Worm (Caenorhabditis elegans): ENCODE data around the gene fbxb-107.

fbxb-107 gene

DNA sequence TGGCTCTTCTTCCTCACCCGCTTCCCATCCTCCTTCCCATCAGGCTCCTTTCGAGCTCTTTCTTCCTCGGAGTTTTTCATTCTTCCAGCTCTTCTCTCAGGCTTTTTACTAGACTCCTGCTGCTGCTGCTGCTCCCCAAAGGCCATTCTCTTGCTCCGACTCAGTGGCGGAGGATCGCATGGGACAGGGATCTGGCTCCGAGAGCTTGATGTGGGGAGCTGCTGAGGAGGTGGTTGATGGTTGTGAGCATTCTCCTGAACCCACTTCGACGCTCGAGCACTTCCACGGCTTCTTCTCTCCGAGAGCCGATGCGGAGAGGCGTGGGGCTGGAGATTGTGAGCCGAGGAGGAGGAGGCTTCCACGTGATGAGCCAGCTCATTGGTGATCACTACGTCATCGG is 27.2 kb downstream of the fbxb-107 start:
- TF ChIP-seq tbx-37 (GFP tag; conservative IDR thresholded peaks at IDR 0.05) (no peak), hnd-1 (tag; optimal IDR thresholded peaks at IDR 0.05) (no peak), hmg-4 (GFP tag; optimal IDR thresholded peaks at IDR 0.05) (no peak), F13C5.2 (tag; optimal IDR thresholded peaks at IDR 0.05) (no peak), tbx-11 (GFP tag; IDR thresholded peaks at IDR 0.05) (no peak), tra-4 (tag; optimal IDR thresholded peaks at IDR 0.05) (no peak), ceh-13 (GFP tag; optimal IDR thresholded peaks at IDR 0.05) (no peak), sea-1 (GFP tag; conservative IDR thresholded peaks at IDR 0.05) (no peak), hmbx-1 (tag; optimal IDR thresholded peaks at IDR 0.05) (no peak), aly-1 (tag; optimal IDR thresholded peaks at IDR 0.05) (no peak), scrt-1 (GFP tag; IDR thresholded peaks at IDR 0.05) (no peak), ceh-36 (tag; optimal IDR thresholded peaks at IDR 0.05) (no peak), flt-1 (GFP tag; IDR thresholded peaks at IDR 0.05) (no peak)

DNA sequence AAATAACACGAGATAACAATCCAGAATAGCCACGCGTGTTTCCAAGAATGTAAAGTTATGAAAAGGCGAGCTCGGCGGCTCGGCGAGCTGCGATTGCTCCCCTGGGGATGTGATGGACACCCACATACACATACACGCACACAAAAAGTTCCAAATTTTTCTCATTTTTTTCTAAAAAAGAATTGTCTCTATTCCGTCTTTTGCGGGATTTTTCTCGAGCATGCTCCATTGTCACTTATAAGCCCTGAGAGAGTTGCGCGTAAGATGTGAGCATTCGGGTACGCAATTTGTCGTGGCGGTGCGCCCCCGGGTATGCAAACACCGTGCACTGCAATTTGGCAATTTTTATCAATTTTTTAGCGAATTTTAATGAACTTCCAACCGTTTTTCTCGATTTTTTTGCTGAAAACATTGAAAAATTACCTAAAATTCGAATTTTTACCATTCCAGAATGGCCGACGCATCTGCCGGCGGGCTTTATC is 28.5 kb downstream of the fbxb-107 start, which contains the start of the genes F08D12.12 and srpa-72:
F08D12.12 (minus strand) TSS at position 51 of the 482 bp plus-strand sequence.
srpa-72 (plus strand) TSS at position 451 of the 482 bp plus-strand sequence.
- TF ChIP-seq sea-1 (GFP tag; conservative IDR thresholded peaks at IDR 0.05) (no peak), F13C5.2 (tag; optimal IDR thresholded peaks at IDR 0.05) (peak; percentile 46)

DNA sequence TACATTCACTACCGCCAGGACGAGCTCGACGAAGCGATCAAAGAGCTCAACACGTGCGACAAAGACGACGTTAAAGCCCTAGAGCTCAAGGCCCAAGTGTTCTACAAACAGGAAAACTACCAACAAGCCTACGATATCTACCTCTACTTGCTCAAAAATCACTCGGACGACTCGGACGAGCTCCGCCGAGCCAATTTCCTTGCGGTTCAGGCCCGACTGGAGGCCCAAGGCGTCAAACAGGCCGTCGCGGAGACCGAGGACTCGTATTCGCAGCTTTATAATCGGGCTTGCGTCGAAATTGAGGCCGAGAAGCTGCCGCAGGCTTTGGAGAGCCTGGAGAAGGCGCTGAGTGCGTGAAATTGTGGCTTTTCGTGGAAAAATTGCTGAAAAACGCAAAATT is 29.3 kb downstream of the fbxb-107 start:
- TF ChIP-seq aly-1 (tag; optimal IDR thresholded peaks at IDR 0.05) (no peak), ama-1 (optimal IDR thresholded peaks at IDR 0.05) (no peak), sea-1 (GFP tag; conservative IDR thresholded peaks at IDR 0.05) (no peak), scrt-1 (GFP tag; IDR thresholded peaks at IDR 0.05) (no peak), flt-1 (GFP tag; IDR thresholded peaks at IDR 0.05) (no peak), ceh-13 (GFP tag; optimal IDR thresholded peaks at IDR 0.05) (no peak), ets-7 (tag; optimal IDR thresholded peaks at IDR 0.05) (no peak), pes-1 (GFP tag; IDR thresholded peaks at IDR 0.05) (no peak), B0310.2 (tag; optimal IDR thresholded peaks at IDR 0.05) (no peak), hmbx-1 (tag; optimal IDR thresholded peaks at IDR 0.05) (no peak), tra-4 (tag; optimal IDR thresholded peaks at IDR 0.05) (no peak), hmg-4 (GFP tag; optimal IDR thresholded peaks at IDR 0.05) (no peak), tbx-37 (GFP tag; conservative IDR thresholded peaks at IDR 0.05) (no peak), tbx-11 (GFP tag; IDR thresholded peaks at IDR 0.05) (no peak), ceh-36 (tag; optimal IDR thresholded peaks at IDR 0.05) (no peak), hnd-1 (tag; optimal IDR thresholded peaks at IDR 0.05) (no peak), F13C5.2 (tag; optimal IDR thresholded peaks at IDR 0.05) (no peak)

DNA sequence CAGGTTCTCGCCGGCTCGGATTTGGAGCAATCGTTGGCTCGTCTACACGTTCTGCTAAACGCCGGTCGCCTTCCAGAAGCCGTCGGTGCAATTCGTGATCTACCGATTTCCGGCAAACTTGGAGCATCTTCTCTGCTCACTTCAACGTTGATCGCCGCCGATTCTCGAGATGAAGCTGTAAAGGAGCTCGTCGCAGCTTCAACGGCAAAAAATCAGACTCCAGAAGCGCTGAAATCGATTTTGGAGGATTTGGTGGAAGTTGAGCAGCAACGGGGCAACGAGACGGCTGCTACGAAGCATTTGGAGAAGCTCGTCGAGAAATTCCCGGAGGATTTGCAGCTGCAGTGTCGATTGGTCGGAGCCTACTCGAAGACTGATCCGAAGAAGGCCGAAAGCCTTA is 33.1 kb downstream of the fbxb-107 start:
- TF ChIP-seq ceh-36 (tag; optimal IDR thresholded peaks at IDR 0.05) (no peak), aly-1 (tag; optimal IDR thresholded peaks at IDR 0.05) (no peak), ceh-13 (GFP tag; optimal IDR thresholded peaks at IDR 0.05) (no peak), scrt-1 (GFP tag; IDR thresholded peaks at IDR 0.05) (no peak), hnd-1 (tag; optimal IDR thresholded peaks at IDR 0.05) (no peak), hmbx-1 (tag; optimal IDR thresholded peaks at IDR 0.05) (no peak), tbx-37 (GFP tag; conservative IDR thresholded peaks at IDR 0.05) (no peak), pes-1 (GFP tag; IDR thresholded peaks at IDR 0.05) (no peak), ama-1 (optimal IDR thresholded peaks at IDR 0.05) (no peak), B0310.2 (tag; optimal IDR thresholded peaks at IDR 0.05) (no peak), F13C5.2 (tag; optimal IDR thresholded peaks at IDR 0.05) (no peak), tra-4 (tag; optimal IDR thresholded peaks at IDR 0.05) (no peak), tbx-11 (GFP tag; IDR thresholded peaks at IDR 0.05) (no peak), hmg-4 (GFP tag; optimal IDR thresholded peaks at IDR 0.05) (no peak)

DNA sequence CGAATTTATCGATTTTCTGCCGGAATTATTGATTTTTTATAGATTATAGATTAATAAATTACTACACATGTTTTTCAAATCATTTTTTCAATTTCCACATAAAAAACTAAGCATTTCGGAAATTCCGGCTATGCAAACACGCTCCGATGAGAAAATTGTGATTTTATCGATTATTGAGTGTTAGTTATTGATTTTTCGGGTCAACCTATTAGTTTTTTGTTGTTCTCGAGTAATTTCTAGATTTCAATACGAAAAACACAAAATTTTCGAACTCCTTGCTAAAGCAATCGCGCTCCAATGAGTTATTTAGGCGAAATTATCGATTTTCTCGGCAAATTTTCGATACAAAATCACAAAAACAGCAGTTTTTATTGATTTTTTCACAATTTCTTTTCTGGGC is 36.8 kb downstream of the fbxb-107 start:
- no peak for TF ChIP-seq pes-1 (GFP tag; IDR thresholded peaks at IDR 0.05)
- TF ChIP-seq ceh-36 (tag; optimal IDR thresholded peaks at IDR 0.05) = no peak
- TF ChIP-seq scrt-1 (GFP tag; IDR thresholded peaks at IDR 0.05) = no peak
- TF ChIP-seq ceh-13 (GFP tag; optimal IDR thresholded peaks at IDR 0.05) = no peak
- TF ChIP-seq F13C5.2 (tag; optimal IDR thresholded peaks at IDR 0.05) = no peak
- TF ChIP-seq tbx-11 (GFP tag; IDR thresholded peaks at IDR 0.05) = no peak
- no peak for TF ChIP-seq tra-4 (tag; optimal IDR thresholded peaks at IDR 0.05)
- TF ChIP-seq ets-7 (tag; optimal IDR thresholded peaks at IDR 0.05) = no peak
- TF ChIP-seq aly-1 (tag; optimal IDR thresholded peaks at IDR 0.05) = no peak
- TF ChIP-seq B0310.2 (tag; optimal IDR thresholded peaks at IDR 0.05) = no peak
- TF ChIP-seq hnd-1 (tag; optimal IDR thresholded peaks at IDR 0.05) = no peak
- no peak for TF ChIP-seq tbx-37 (GFP tag; conservative IDR thresholded peaks at IDR 0.05)
- TF ChIP-seq hmg-4 (GFP tag; optimal IDR thresholded peaks at IDR 0.05) = no peak
- no peak for TF ChIP-seq flt-1 (GFP tag; IDR thresholded peaks at IDR 0.05)
- no peak for TF ChIP-seq ama-1 (optimal IDR thresholded peaks at IDR 0.05)

DNA sequence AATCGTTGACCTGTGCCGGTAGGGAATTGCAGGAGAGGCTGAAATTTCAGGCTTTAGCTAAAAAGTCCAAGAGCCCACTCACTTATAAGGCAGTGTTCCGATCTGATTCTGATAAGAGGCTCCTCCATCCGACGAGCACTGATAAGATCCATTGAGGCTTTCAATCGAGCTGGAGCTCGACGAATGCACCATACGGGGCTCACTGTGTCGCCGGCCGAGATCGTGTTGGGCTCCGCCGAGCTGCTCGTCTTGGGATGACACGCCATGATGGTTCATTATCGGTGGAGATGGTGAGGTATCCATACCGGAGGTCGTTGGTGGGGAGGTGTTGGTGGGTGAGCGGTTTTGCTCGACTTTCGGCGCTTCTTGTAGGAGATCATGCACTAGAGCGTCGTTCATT is 37.9 kb downstream of the fbxb-107 start:
- no peak for TF ChIP-seq F13C5.2 (tag; optimal IDR thresholded peaks at IDR 0.05)
- TF ChIP-seq ceh-13 (GFP tag; optimal IDR thresholded peaks at IDR 0.05) = no peak
- TF ChIP-seq hnd-1 (tag; optimal IDR thresholded peaks at IDR 0.05) = no peak
- TF ChIP-seq pes-1 (GFP tag; IDR thresholded peaks at IDR 0.05) = no peak

DNA sequence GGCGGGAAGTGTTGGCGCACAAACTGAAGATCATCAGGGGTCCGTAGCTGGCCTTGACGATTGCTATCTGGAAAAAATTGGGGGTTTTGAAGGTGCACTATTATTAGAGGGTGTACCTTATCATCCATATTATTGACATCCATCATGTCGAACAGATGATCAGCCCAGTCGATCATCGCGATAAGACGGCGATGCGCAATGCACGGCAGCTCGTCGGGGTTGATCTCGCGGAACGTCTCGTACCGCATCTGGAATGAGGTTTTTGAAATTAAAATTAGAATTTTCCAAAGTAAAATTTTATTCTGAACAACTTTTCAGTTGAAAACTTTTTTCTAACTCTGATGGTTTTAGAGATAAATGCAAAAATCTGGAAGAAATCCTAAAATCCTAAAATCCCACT is 39.4 kb downstream of the fbxb-107 start:
- TF ChIP-seq scrt-1 (GFP tag; IDR thresholded peaks at IDR 0.05) = no peak
- no peak for TF ChIP-seq ceh-13 (GFP tag; optimal IDR thresholded peaks at IDR 0.05)
- TF ChIP-seq hmbx-1 (tag; optimal IDR thresholded peaks at IDR 0.05) = no peak
- no peak for TF ChIP-seq flt-1 (GFP tag; IDR thresholded peaks at IDR 0.05)
- no peak for TF ChIP-seq aly-1 (tag; optimal IDR thresholded peaks at IDR 0.05)
- TF ChIP-seq ets-7 (tag; optimal IDR thresholded peaks at IDR 0.05) = no peak
- TF ChIP-seq hmg-4 (GFP tag; optimal IDR thresholded peaks at IDR 0.05) = no peak
- TF ChIP-seq sea-1 (GFP tag; conservative IDR thresholded peaks at IDR 0.05) = no peak
- TF ChIP-seq B0310.2 (tag; optimal IDR thresholded peaks at IDR 0.05) = no peak
- no peak for TF ChIP-seq tra-4 (tag; optimal IDR thresholded peaks at IDR 0.05)
- no peak for TF ChIP-seq hnd-1 (tag; optimal IDR thresholded peaks at IDR 0.05)

Measured in whole organism, early embryonic.